Worm (Caenorhabditis elegans) whole organism, L4 larva: ENCODE results near the gene psa-3.

ENCODE experiments used
- D1046.2 ChIP-seq: fragments of 200-800 bp; sonication (Bioruptor generic); IDR thresholded peaks from 2 replicates; pipeline ENCODE4 v1.3.6; 2022; ENCODE audit warnings: missing genetic modification characterization, missing compliant biosample characterization
- F10B5.3 ChIP-seq: sonication (generic microtip); optimal IDR thresholded peaks from 2 replicates; lab custom pipeline; 2016; ENCODE audit warnings: mild to moderate bottlenecking, missing genetic modification characterization, missing compliant biosample characterization
- F26F4.8 ChIP-seq: fragments of 200-800 bp; sonication (Bioruptor generic); conservative IDR thresholded peaks from 2 replicates; pipeline ENCODE4 v1.3.6; 2022; ENCODE audit warnings: missing genetic modification characterization, missing compliant biosample characterization
- F44E2.7 ChIP-seq: fragments of 200-800 bp; sonication (Bioruptor generic); IDR thresholded peaks from 2 replicates; pipeline ENCODE4 v2.1.2; 2022; ENCODE audit warnings: missing genetic modification characterization, missing compliant biosample characterization
- R02D3.7 ChIP-seq: fragments of 150-350 bp; sonication (generic microtip); optimal IDR thresholded peaks from 3 replicates; lab custom pipeline; 2014; ENCODE audit warnings: missing biosample characterization, missing genetic modification characterization
- T20F7.1 ChIP-seq: fragments of 200-800 bp; sonication (Bioruptor generic); optimal IDR thresholded peaks from 2 replicates; lab custom pipeline; 2018; ENCODE audit warnings: mild to moderate bottlenecking, missing genetic modification characterization, missing compliant biosample characterization
- Y75B8A.6 ChIP-seq: fragments of 200-800 bp; sonication (Bioruptor generic); IDR thresholded peaks from 2 replicates; pipeline ENCODE4 v1.3.6; 2022; ENCODE audit warnings: missing genetic modification reagents, missing genetic modification characterization, missing compliant biosample characterization
- ZK546.5 ChIP-seq, 2 experiments: sonication (generic microtip); optimal IDR thresholded peaks; 2 replicates each; lab custom pipeline; 2017; ENCODE audit warnings: missing biosample characterization in 2 of 2, missing genetic modification characterization in 2 of 2
- aly-2 ChIP-seq: sonication (generic microtip); optimal IDR thresholded peaks from 2 replicates; lab custom pipeline; 2018; ENCODE audit warnings: missing biosample characterization, missing genetic modification characterization
- ama-1 ChIP-seq: fragments of 150-350 bp; optimal IDR thresholded peaks from 2 replicates; lab custom pipeline; 2014; ENCODE audit warnings: inconsistent platforms, mixed read lengths
- ceh-20 ChIP-seq: fragments of 200-800 bp; sonication (Bioruptor generic); IDR thresholded peaks from 2 replicates; pipeline ENCODE4 v1.3.6; 2022; ENCODE audit warnings: missing genetic modification reagents, missing genetic modification characterization, missing compliant biosample characterization
- ceh-32 ChIP-seq: sonication (generic microtip); optimal IDR thresholded peaks from 2 replicates; lab custom pipeline; 2016; ENCODE audit warnings: mild to moderate bottlenecking, missing genetic modification characterization, missing compliant biosample characterization; ENCODE audit not compliant: poor library complexity
- ceh-44 ChIP-seq: fragments of 200-800 bp; sonication (Bioruptor generic); IDR thresholded peaks from 2 replicates; pipeline ENCODE4 v1.3.6; 2022; ENCODE audit warnings: missing genetic modification reagents, missing genetic modification characterization, missing compliant biosample characterization
- ceh-82 ChIP-seq: sonication (generic microtip); optimal IDR thresholded peaks from 2 replicates; lab custom pipeline; 2017; ENCODE audit warnings: missing biosample characterization, missing genetic modification characterization
- ces-1 ChIP-seq: fragments of 150-350 bp; sonication (generic microtip); optimal IDR thresholded peaks from 4 replicates; lab custom pipeline; 2014; ENCODE audit warnings: missing biosample characterization, missing genetic modification reagents, missing genetic modification characterization
- dmd-6 ChIP-seq: fragments of 200-800 bp; sonication (Bioruptor generic); IDR thresholded peaks from 2 replicates; pipeline ENCODE4 v1.3.6; 2022; ENCODE audit warnings: missing genetic modification reagents, missing genetic modification characterization, missing compliant biosample characterization
- dmd-8 ChIP-seq: fragments of 200-800 bp; sonication (Bioruptor generic); IDR thresholded peaks from 2 replicates; pipeline ENCODE4 v1.3.6; 2022; ENCODE audit warnings: missing genetic modification characterization, missing compliant biosample characterization
- dmd-9 ChIP-seq: fragments of 200-800 bp; sonication (Bioruptor generic); IDR thresholded peaks from 2 replicates; pipeline ENCODE4 v1.3.6; 2022; ENCODE audit warnings: missing genetic modification reagents, missing genetic modification characterization, missing compliant biosample characterization
- dpl-1 ChIP-seq: fragments of 150-350 bp; optimal IDR thresholded peaks from 2 replicates; lab custom pipeline; 2014; ENCODE audit warnings: missing biosample characterization, missing genetic modification reagents, missing genetic modification characterization
- egl-43 ChIP-seq: fragments of 200-800 bp; sonication (Bioruptor generic); IDR thresholded peaks from 2 replicates; pipeline ENCODE4 v1.3.6; 2022; ENCODE audit warnings: missing genetic modification reagents, missing genetic modification characterization, missing compliant biosample characterization
- fkh-10 ChIP-seq: fragments of 150-350 bp; optimal IDR thresholded peaks from 2 replicates; lab custom pipeline; 2014; ENCODE audit warnings: missing biosample characterization, missing genetic modification reagents, missing genetic modification characterization
- fos-1 ChIP-seq: fragments of 150-350 bp; optimal IDR thresholded peaks from 2 replicates; lab custom pipeline; 2014; ENCODE audit warnings: missing biosample characterization, missing genetic modification characterization
- hif-1 ChIP-seq, 2 experiments: sonication (generic microtip); optimal IDR thresholded peaks; 2 replicates each; lab custom pipeline; 2016 to 2017; ENCODE audit warnings: missing compliant biosample characterization in 2 of 2, missing genetic modification characterization in 2 of 2, missing genetic modification reagents in 2 of 2, missing genotype in 2 of 2, mild to moderate bottlenecking in 1 of 2
- hlh-30 ChIP-seq: sonication (generic microtip); optimal IDR thresholded peaks from 2 replicates; lab custom pipeline; 2017; ENCODE audit warnings: antibody characterized with exemption, mild to moderate bottlenecking, missing genetic modification characterization, missing compliant biosample characterization; ENCODE audit not compliant: insufficient read depth
- lim-7 ChIP-seq: fragments of 200-800 bp; sonication (Bioruptor generic); IDR thresholded peaks from 2 replicates; pipeline ENCODE4 v1.3.6; 2022; ENCODE audit warnings: missing genetic modification characterization, missing compliant biosample characterization
- lin-1 ChIP-seq: fragments of 200-800 bp; sonication (Bioruptor generic); IDR thresholded peaks from 2 replicates; pipeline ENCODE4 v1.3.6; 2022; ENCODE audit warnings: missing genetic modification reagents, missing genetic modification characterization, missing compliant biosample characterization
- lin-13 ChIP-seq: fragments of 150-350 bp; optimal IDR thresholded peaks from 2 replicates; lab custom pipeline; 2014; ENCODE audit warnings: missing biosample characterization, missing genetic modification reagents, missing genetic modification characterization
- lin-29 ChIP-seq: fragments of 200-800 bp; sonication (Bioruptor generic); IDR thresholded peaks from 2 replicates; pipeline ENCODE4 v1.3.6; 2022; ENCODE audit warnings: missing genetic modification reagents, missing genetic modification characterization, missing compliant biosample characterization
- lin-39 ChIP-seq: fragments of 150-350 bp; optimal IDR thresholded peaks from 2 replicates; lab custom pipeline; 2014; ENCODE audit warnings: missing biosample characterization, missing genetic modification reagents, missing genetic modification characterization
- lir-3 ChIP-seq: sonication (generic microtip); optimal IDR thresholded peaks from 2 replicates; lab custom pipeline; 2016; ENCODE audit warnings: mild to moderate bottlenecking, missing genetic modification characterization, missing compliant biosample characterization
- lsy-2 ChIP-seq, 2 experiments: fragments of 150-350 bp in 1 of 2; sonication (generic microtip) in 1 of 2; optimal IDR thresholded peaks; 2 replicates each; lab custom pipeline; 2014 to 2017; ENCODE audit warnings: missing biosample characterization in 2 of 2, missing genetic modification characterization in 2 of 2
- madf-9 ChIP-seq: fragments of 200-800 bp; sonication (Bioruptor generic); conservative IDR thresholded peaks from 2 replicates; pipeline ENCODE4 v1.3.6; 2022; ENCODE audit warnings: missing genetic modification reagents, missing genetic modification characterization, missing compliant biosample characterization
- mdl-1 ChIP-seq, 2 experiments: fragments of 150-350 bp in 1 of 2; sonication (generic microtip) in 1 of 2; optimal IDR thresholded peaks; 2 replicates each; lab custom pipeline; 2014 to 2017; ENCODE audit warnings: missing biosample characterization in 2 of 2, missing genetic modification characterization in 2 of 2
- mdt-29 ChIP-seq: fragments of 200-800 bp; sonication (Bioruptor generic); IDR thresholded peaks from 2 replicates; pipeline ENCODE4 v1.3.6; 2022; ENCODE audit warnings: missing genetic modification reagents, missing genetic modification characterization, missing compliant biosample characterization
- mxl-3 ChIP-seq: fragments of 200-800 bp; sonication (Bioruptor generic); optimal IDR thresholded peaks from 2 replicates; lab custom pipeline; 2018; ENCODE audit warnings: mild to moderate bottlenecking, missing genetic modification characterization, missing compliant biosample characterization
- nhr-10 ChIP-seq: fragments of 150-350 bp; optimal IDR thresholded peaks from 2 replicates; lab custom pipeline; 2014; ENCODE audit warnings: missing biosample characterization, missing genetic modification characterization
- nhr-11 ChIP-seq: fragments of 150-350 bp; optimal IDR thresholded peaks from 2 replicates; lab custom pipeline; 2014; ENCODE audit warnings: missing biosample characterization, missing genetic modification characterization
- nhr-28 ChIP-seq: fragments of 150-350 bp; optimal IDR thresholded peaks from 2 replicates; lab custom pipeline; 2014; ENCODE audit warnings: missing biosample characterization, missing genetic modification characterization
- nhr-41 ChIP-seq: fragments of 200-800 bp; sonication (Bioruptor generic); IDR thresholded peaks from 2 replicates; pipeline ENCODE4 v1.3.6; 2022; ENCODE audit warnings: missing genetic modification reagents, missing genetic modification characterization, missing compliant biosample characterization
- nhr-42 ChIP-seq: fragments of 200-800 bp; sonication (Bioruptor generic); IDR thresholded peaks from 2 replicates; pipeline ENCODE4 v1.3.6; 2022; ENCODE audit warnings: missing genetic modification characterization, missing compliant biosample characterization
- nhr-76 ChIP-seq: fragments of 150-350 bp; optimal IDR thresholded peaks from 2 replicates; lab custom pipeline; 2014; ENCODE audit warnings: missing biosample characterization, missing genetic modification characterization
- pha-4 ChIP-seq, 2 experiments: fragments of 150-350 bp in 1 of 2; fragments of 200-800 bp in 1 of 2; sonication (Bioruptor generic) in 1 of 2; IDR thresholded peaks in 1 of 2; optimal IDR thresholded peaks in 1 of 2; 2 replicates each; pipeline versions ENCODE4 v1.3.6 to Lab custom; 2014 to 2022; ENCODE audit warnings: missing genetic modification characterization in 2 of 2, missing genetic modification reagents in 2 of 2, missing biosample characterization in 1 of 2, missing compliant biosample characterization in 1 of 2
- php-3 ChIP-seq: fragments of 200-800 bp; sonication (Bioruptor generic); IDR thresholded peaks from 2 replicates; pipeline ENCODE4 v1.3.6; 2022; ENCODE audit warnings: missing genetic modification reagents, missing genetic modification characterization, missing compliant biosample characterization
- set-16 ChIP-seq: fragments of 200-800 bp; sonication (Bioruptor generic); IDR thresholded peaks from 2 replicates; pipeline ENCODE4 v1.3.6; 2022; ENCODE audit warnings: missing genetic modification reagents, missing genetic modification characterization, missing compliant biosample characterization
- snpc-1.2 ChIP-seq: fragments of 200-800 bp; sonication (Bioruptor generic); IDR thresholded peaks from 2 replicates; pipeline ENCODE4 v1.3.6; 2022; ENCODE audit warnings: missing genetic modification reagents, missing genetic modification characterization, missing compliant biosample characterization
- unc-130 ChIP-seq: sonication (generic microtip); optimal IDR thresholded peaks from 2 replicates; lab custom pipeline; 2016; ENCODE audit warnings: missing genetic modification reagents, missing genetic modification characterization, missing compliant biosample characterization
- unc-39 ChIP-seq: sonication (generic microtip); optimal IDR thresholded peaks from 2 replicates; lab custom pipeline; 2017; ENCODE audit warnings: missing biosample characterization, missing genetic modification characterization
- vab-7 ChIP-seq: fragments of 200-800 bp; sonication (Bioruptor generic); IDR thresholded peaks from 2 replicates; pipeline ENCODE4 v1.3.6; 2022; ENCODE audit warnings: missing genetic modification reagents, missing genetic modification characterization, missing compliant biosample characterization
- zag-1 ChIP-seq: fragments of 150-350 bp; optimal IDR thresholded peaks from 2 replicates; lab custom pipeline; 2014; ENCODE audit warnings: missing biosample characterization, missing genetic modification characterization
- zfp-2 ChIP-seq: sonication (generic microtip); optimal IDR thresholded peaks from 2 replicates; lab custom pipeline; 2016; ENCODE audit warnings: mild to moderate bottlenecking, missing genetic modification characterization, missing compliant biosample characterization
- zfp-3 ChIP-seq: fragments of 200-800 bp; sonication (Bioruptor generic); conservative IDR thresholded peaks from 2 replicates; pipeline ENCODE4 v1.3.6; 2022; ENCODE audit warnings: missing genetic modification reagents, missing genetic modification characterization, missing compliant biosample characterization
- zip-2 ChIP-seq: fragments of 150-350 bp; optimal IDR thresholded peaks from 2 replicates; lab custom pipeline; 2014; ENCODE audit warnings: missing biosample characterization, missing genetic modification characterization

psa-3 gene

DNA sequence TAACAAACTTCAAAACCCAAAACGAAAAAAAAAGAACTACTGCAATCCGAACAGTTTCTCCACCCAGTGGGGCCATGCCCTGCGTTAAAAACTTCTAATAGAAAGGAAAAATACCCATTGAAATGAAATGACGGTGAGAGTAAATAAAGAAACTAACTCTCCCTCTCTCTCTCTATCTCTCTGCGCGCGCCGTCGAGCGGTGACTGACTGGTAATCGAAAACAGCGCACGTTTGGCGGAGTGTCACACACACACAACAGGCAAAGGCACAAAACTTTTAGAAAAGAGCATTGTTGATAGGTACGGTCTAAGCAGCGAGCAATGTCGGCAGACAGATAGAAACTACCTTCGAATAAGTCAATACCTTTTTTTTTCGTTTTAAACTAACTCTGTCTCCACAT, 31.2 kb upstream of the psa-3 start (continued):
- TF ChIP-seq zip-2, result no peak
- TF ChIP-seq vab-7 (GFP tag; lab: Robert Waterston, UW), result no peak
- no peak for TF ChIP-seq ceh-32
- no peak for TF ChIP-seq ama-1
- no peak for TF ChIP-seq D1046.2 (GFP tag; lab: Robert Waterston, UW)
- no peak for TF ChIP-seq ceh-44
- TF ChIP-seq F26F4.8 (GFP tag; lab: Robert Waterston, UW), result no peak
- no peak for TF ChIP-seq zfp-3 (GFP tag; lab: Robert Waterston, UW)
- no peak for TF ChIP-seq Y75B8A.6 (GFP tag; lab: Robert Waterston, UW)
- TF ChIP-seq ces-1 (GFP tag; lab: Kevin White, UChicago), result no peak
- TF ChIP-seq nhr-28 (tag; lab: Kevin White, UChicago), result peak; percentile 85
- TF ChIP-seq hlh-30 (tag; lab: Kevin White, UChicago), result peak; percentile 52
- TF ChIP-seq ZK546.5 (tag; optimal IDR thresholded peaks at IDR 0.05; lab: Kevin White, UChicago), result no peak
- no peak for TF ChIP-seq snpc-1.2 (GFP tag; lab: Robert Waterston, UW)
- TF ChIP-seq zfp-2 (tag; lab: Kevin White, UChicago), result no peak
- no peak for TF ChIP-seq dpl-1 (GFP tag; lab: Kevin White, UChicago)
- no peak for TF ChIP-seq madf-9 (GFP tag; lab: Robert Waterston, UW)
- no peak for TF ChIP-seq T20F7.1
- TF ChIP-seq aly-2 (tag; lab: Kevin White, UChicago), result no peak
- TF ChIP-seq unc-39, result no peak
- TF ChIP-seq ceh-82, result no peak
- no peak for TF ChIP-seq lin-1 (GFP tag; lab: Robert Waterston, UW)
- TF ChIP-seq R02D3.7, result no peak
- no peak for TF ChIP-seq dmd-9
- TF ChIP-seq F44E2.7 (GFP tag; lab: Robert Waterston, UW), result no peak
- TF ChIP-seq lim-7, result no peak
- TF ChIP-seq lsy-2 (tag; optimal IDR thresholded peaks at IDR 0.05; lab: Kevin White, UChicago), result peak in 1 of 2 experiments; percentile 3
- no peak for TF ChIP-seq dmd-8 (GFP tag; lab: Robert Waterston, UW)
- TF ChIP-seq zag-1 (tag; lab: Kevin White, UChicago), result no peak
- no peak for TF ChIP-seq egl-43 (GFP tag; lab: Robert Waterston, UW)
- no peak for TF ChIP-seq lin-39
- TF ChIP-seq lin-29 (GFP tag; lab: Robert Waterston, UW), result no peak
- no peak for TF ChIP-seq lin-13
- no peak for TF ChIP-seq mdt-29 (GFP tag; lab: Robert Waterston, UW)
- no peak for TF ChIP-seq fos-1 (tag; lab: Kevin White, UChicago)
- TF ChIP-seq nhr-42, result no peak
- no peak for TF ChIP-seq set-16 (GFP tag; lab: Robert Waterston, UW)
- TF ChIP-seq fkh-10 (GFP tag; lab: Kevin White, UChicago), result no peak
- TF ChIP-seq F10B5.3 (tag; lab: Kevin White, UChicago), result no peak
- no peak for TF ChIP-seq unc-130
- no peak for TF ChIP-seq nhr-41 (GFP tag; lab: Robert Waterston, UW)
- TF ChIP-seq dmd-6 (GFP tag; lab: Robert Waterston, UW), result peak; percentile 46
- no peak for TF ChIP-seq lir-3 (tag; lab: Kevin White, UChicago)
- TF ChIP-seq nhr-76 (tag; lab: Kevin White, UChicago), result no peak
- TF ChIP-seq hif-1 (tag; optimal IDR thresholded peaks at IDR 0.05; lab: Kevin White, UChicago), result peak in 1 of 2 experiments; percentile 13
- no peak for TF ChIP-seq nhr-10 (tag; lab: Kevin White, UChicago)
- peak in 1 of 2 experiments; percentile 66 for TF ChIP-seq mdl-1 (tag; optimal IDR thresholded peaks at IDR 0.05; lab: Kevin White, UChicago)
- TF ChIP-seq nhr-11 (tag; lab: Kevin White, UChicago), result no peak
- TF ChIP-seq ceh-20 (GFP tag; lab: Robert Waterston, UW), result no peak
- TF ChIP-seq pha-4 (GFP tag; IDR thresholded peaks at IDR 0.05; lab: Robert Waterston, UW), result no peak
- peak; percentile 9 for TF ChIP-seq pha-4 (tag; optimal IDR thresholded peaks at IDR 0.05; lab: Kevin White, UChicago)
- TF ChIP-seq mxl-3, result peak; percentile 42
- TF ChIP-seq php-3 (GFP tag; lab: Robert Waterston, UW), result no peak
